Worm (Caenorhabditis elegans): ENCODE data around the gene srh-270.

DNA sequence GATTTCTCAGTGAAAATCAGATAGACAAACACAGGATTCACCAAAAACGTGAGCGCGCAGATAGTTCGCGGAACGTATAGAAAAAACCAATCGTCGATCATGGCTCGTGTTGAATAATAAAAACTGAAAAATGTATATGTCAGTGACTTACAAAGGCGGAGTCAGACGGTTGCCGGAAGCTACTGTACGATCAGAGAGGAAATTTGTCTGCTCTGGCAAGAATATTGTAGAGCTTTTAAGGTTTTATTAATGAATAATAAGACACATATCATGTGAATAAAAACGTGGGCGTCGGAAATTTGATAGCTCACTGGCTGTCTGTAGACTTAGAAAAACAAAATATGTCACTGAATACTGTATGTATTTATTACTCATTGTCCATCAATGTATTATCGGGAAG, 5.9 kb downstream of the srh-270 start, which contains the start of gene srj-57:
- no peak for TF ChIP-seq zfp-3 (GFP tag; conservative IDR thresholded peaks at IDR 0.05)
- no peak for TF ChIP-seq pha-4 (GFP tag; IDR thresholded peaks at IDR 0.05)
- no peak for TF ChIP-seq pha-4 (tag; optimal IDR thresholded peaks at IDR 0.05)
- TF ChIP-seq nhr-77 (tag; optimal IDR thresholded peaks at IDR 0.05), result no peak
- no peak for TF ChIP-seq lir-3 (tag; optimal IDR thresholded peaks at IDR 0.05)
- TF ChIP-seq R02D3.7 (tag; optimal IDR thresholded peaks at IDR 0.05), result no peak
- no peak for TF ChIP-seq saeg-2 (GFP tag; IDR thresholded peaks at IDR 0.05)
- TF ChIP-seq ama-1 (optimal IDR thresholded peaks at IDR 0.05), result no peak
